Worm (Caenorhabditis elegans) whole organism, late embryonic: ENCODE measurements around the gene glb-25.

Experiments used
- ama-1 ChIP-seq: fragments of 150-350 bp; optimal IDR thresholded peaks from 2 replicates; lab custom pipeline; 2014
- ceh-14 ChIP-seq: sonication (generic microtip); optimal IDR thresholded peaks from 2 replicates; lab custom pipeline; 2016; ENCODE audit warnings: missing genotype, missing genetic modification characterization, missing compliant biosample characterization
- ceh-31 ChIP-seq: sonication (generic microtip); optimal IDR thresholded peaks from 2 replicates; lab custom pipeline; 2016; ENCODE audit warnings: missing genetic modification characterization, missing compliant biosample characterization
- elt-2 ChIP-seq: sonication (generic microtip); optimal IDR thresholded peaks from 2 replicates; lab custom pipeline; 2016; ENCODE audit warnings: missing genetic modification reagents, missing genetic modification characterization, missing compliant biosample characterization
- pha-4 ChIP-seq: fragments of 150-350 bp; optimal IDR thresholded peaks from 2 replicates; lab custom pipeline; 2018; ENCODE audit warnings: missing biosample characterization, missing genetic modification reagents, missing genetic modification characterization
- pqm-1 ChIP-seq: sonication (generic microtip); optimal IDR thresholded peaks from 2 replicates; lab custom pipeline; 2016; ENCODE audit warnings: missing genetic modification characterization, missing compliant biosample characterization
- tbx-7 ChIP-seq: sonication (generic microtip); optimal IDR thresholded peaks from 2 replicates; lab custom pipeline; 2016; ENCODE audit warnings: missing genotype, missing genetic modification characterization, missing compliant biosample characterization

ce11 chrV:1969690-1970089 lies 31.6 kb downstream of the glb-25 start:
- TF ChIP-seq elt-2 = no peak
- TF ChIP-seq pha-4 = no peak
- no peak for TF ChIP-seq ama-1 (lab: Kevin White, UChicago)
- TF ChIP-seq ceh-14 = no peak
- no peak for TF ChIP-seq tbx-7 (tag; lab: Kevin White, UChicago)
- TF ChIP-seq pqm-1 (tag; lab: Kevin White, UChicago) = no peak
- no peak for TF ChIP-seq ceh-31 (tag; lab: Kevin White, UChicago)
